Worm (Caenorhabditis elegans) whole organism, mixed stage, embryonic: ENCODE data around the gene Y12A6A.1.

ENCODE experiments used
- M03D4.4 ChIP-seq: sonication (generic microtip); optimal IDR thresholded peaks from 2 replicates; lab custom pipeline; 2017; ENCODE audit warnings: mild to moderate bottlenecking, missing genetic modification characterization, missing compliant biosample characterization
- ceh-39 ChIP-seq: fragments of 150-350 bp; optimal IDR thresholded peaks from 2 replicates; lab custom pipeline; 2014; ENCODE audit warnings: missing biosample characterization, missing genetic modification characterization
- ceh-43 ChIP-seq: fragments of 200-800 bp; sonication (Bioruptor generic); optimal IDR thresholded peaks from 2 replicates; lab custom pipeline; 2018; ENCODE audit warnings: mild to moderate bottlenecking, missing genetic modification characterization, moderate library complexity, missing compliant biosample characterization
- ceh-83 ChIP-seq: fragments of 200-800 bp; sonication (Bioruptor generic); optimal IDR thresholded peaks from 2 replicates; lab custom pipeline; 2018; ENCODE audit warnings: mild to moderate bottlenecking, missing genetic modification characterization, missing compliant biosample characterization
- ces-1 ChIP-seq: fragments of 150-350 bp; optimal IDR thresholded peaks from 2 replicates; lab custom pipeline; 2014; ENCODE audit warnings: missing biosample characterization, missing genetic modification reagents, missing genetic modification characterization
- drap-1 ChIP-seq: fragments of 200-800 bp; sonication (Bioruptor generic); optimal IDR thresholded peaks from 3 replicates; lab custom pipeline; 2018; ENCODE audit warnings: mild to moderate bottlenecking, missing genetic modification characterization, missing compliant biosample characterization
- elt-1 ChIP-seq: sonication (generic microtip); optimal IDR thresholded peaks from 2 replicates; lab custom pipeline; 2017; ENCODE audit warnings: missing genetic modification characterization, mild to moderate bottlenecking, missing compliant biosample characterization, antibody characterized with exemption, moderate library complexity, borderline replicate concordance; ENCODE audit not compliant: insufficient read depth
- elt-3 ChIP-seq: fragments of 150-350 bp; optimal IDR thresholded peaks from 2 replicates; lab custom pipeline; 2014; ENCODE audit warnings: missing biosample characterization, missing genetic modification characterization
- flh-1 ChIP-seq: fragments of 200-800 bp; sonication (Bioruptor generic); optimal IDR thresholded peaks from 2 replicates; lab custom pipeline; 2018; ENCODE audit warnings: mild to moderate bottlenecking, missing genetic modification characterization, moderate library complexity, missing compliant biosample characterization
- ham-2 ChIP-seq: fragments of 200-800 bp; sonication (Bioruptor generic); optimal IDR thresholded peaks from 2 replicates; lab custom pipeline; 2018; ENCODE audit warnings: mild to moderate bottlenecking, missing genetic modification characterization, missing compliant biosample characterization
- hlh-1 ChIP-seq: fragments of 150-350 bp; optimal IDR thresholded peaks from 2 replicates; lab custom pipeline; 2014; ENCODE audit warnings: missing biosample characterization, missing genetic modification reagents, missing genetic modification characterization
- lin-13 ChIP-seq: fragments of 150-350 bp; optimal IDR thresholded peaks from 2 replicates; lab custom pipeline; 2014; ENCODE audit warnings: missing biosample characterization, missing genetic modification characterization
- lin-32 ChIP-seq: fragments of 200-800 bp; sonication (Bioruptor generic); optimal IDR thresholded peaks from 2 replicates; lab custom pipeline; 2018; ENCODE audit warnings: mild to moderate bottlenecking, missing genetic modification characterization, missing compliant biosample characterization
- mep-1 ChIP-seq: fragments of 150-350 bp; optimal IDR thresholded peaks from 2 replicates; lab custom pipeline; 2017; ENCODE audit warnings: missing biosample characterization, missing genetic modification reagents, missing genetic modification characterization, inconsistent platforms
- mls-2 ChIP-seq: sonication (generic microtip); optimal IDR thresholded peaks from 2 replicates; lab custom pipeline; 2016; ENCODE audit warnings: mild to moderate bottlenecking, missing genetic modification characterization, moderate library complexity, missing compliant biosample characterization
- nhr-12 ChIP-seq: fragments of 150-350 bp; optimal IDR thresholded peaks from 2 replicates; lab custom pipeline; 2014; ENCODE audit warnings: missing biosample characterization, missing genetic modification characterization
- nhr-2 ChIP-seq: fragments of 150-350 bp; optimal IDR thresholded peaks from 2 replicates; lab custom pipeline; 2014; ENCODE audit warnings: missing biosample characterization, missing genetic modification characterization
- nhr-237 ChIP-seq: fragments of 150-350 bp; optimal IDR thresholded peaks from 2 replicates; lab custom pipeline; 2014; ENCODE audit warnings: missing biosample characterization, missing genetic modification characterization
- nhr-28 ChIP-seq: fragments of 150-350 bp; optimal IDR thresholded peaks from 2 replicates; lab custom pipeline; 2014; ENCODE audit warnings: missing biosample characterization, missing genetic modification characterization
- nhr-76 ChIP-seq: sonication (generic microtip); optimal IDR thresholded peaks from 2 replicates; lab custom pipeline; 2017; ENCODE audit warnings: missing biosample characterization, missing genetic modification characterization
- pha-4 ChIP-seq: fragments of 150-350 bp; optimal IDR thresholded peaks from 2 replicates; lab custom pipeline; 2018; ENCODE audit warnings: missing biosample characterization, missing genetic modification reagents, missing genetic modification characterization
- sem-2 ChIP-seq: fragments of 200-800 bp; sonication (Bioruptor generic); optimal IDR thresholded peaks from 2 replicates; lab custom pipeline; 2018; ENCODE audit warnings: mild to moderate bottlenecking, missing genetic modification characterization, missing compliant biosample characterization
- sptf-1 ChIP-seq: sonication (generic microtip); optimal IDR thresholded peaks from 2 replicates; lab custom pipeline; 2017; ENCODE audit warnings: mild to moderate bottlenecking, missing genetic modification characterization, moderate library complexity, missing compliant biosample characterization
- tbx-8 ChIP-seq: fragments of 200-800 bp; sonication (Bioruptor generic); optimal IDR thresholded peaks from 2 replicates; lab custom pipeline; 2018; ENCODE audit warnings: mild to moderate bottlenecking, missing genetic modification characterization, moderate library complexity, missing compliant biosample characterization
- unc-120 ChIP-seq: sonication (generic microtip); optimal IDR thresholded peaks from 2 replicates; lab custom pipeline; 2017; ENCODE audit warnings: missing genetic modification characterization, missing compliant biosample characterization; ENCODE audit not compliant: poor library complexity, severe bottlenecking
- unc-39 ChIP-seq: fragments of 150-350 bp; optimal IDR thresholded peaks from 2 replicates; lab custom pipeline; 2014; ENCODE audit warnings: missing biosample characterization, missing genetic modification characterization
- unc-62 ChIP-seq: fragments of 150-350 bp; optimal IDR thresholded peaks from 2 replicates; lab custom pipeline; 2014; ENCODE audit warnings: missing biosample characterization, missing genetic modification reagents, missing genetic modification characterization
- zip-8 ChIP-seq: fragments of 150-350 bp; optimal IDR thresholded peaks from 2 replicates; lab custom pipeline; 2014; ENCODE audit warnings: missing biosample characterization, missing genetic modification characterization
- ztf-11 ChIP-seq: fragments of 150-350 bp; optimal IDR thresholded peaks from 2 replicates; lab custom pipeline; 2014; ENCODE audit warnings: missing biosample characterization, missing genetic modification characterization

The Y12A6A.1 gene

ce11 chrX:13637526-13637925 lies 16.0 kb upstream of the Y12A6A.1 start:
- peak; percentile 43 for TF ChIP-seq unc-120
- no peak for TF ChIP-seq ceh-83 (GFP tag; lab: Kevin White, UChicago)
- peak; percentile 7 for TF ChIP-seq hlh-1 (tag; lab: Kevin White, UChicago)
- no peak for TF ChIP-seq unc-39 (tag; lab: Kevin White, UChicago)
- TF ChIP-seq unc-62 (GFP tag; lab: Kevin White, UChicago), result peak; percentile 45

ce11 chrX:13633876-13634479 lies 12.4 kb upstream of the Y12A6A.1 start:
- TF ChIP-seq ces-1 (peak; percentile 72), flh-1 (GFP tag; lab: Kevin White, UChicago) (no peak), zip-8 (tag; lab: Kevin White, UChicago) (peak; percentile 28), ceh-39 (tag; lab: Kevin White, UChicago) (no peak), unc-39 (tag; lab: Kevin White, UChicago) (no peak), M03D4.4 (tag; lab: Kevin White, UChicago) (no peak)

ce11 chrX:13633032-13633431 lies 11.5 kb upstream of the Y12A6A.1 start:
- TF ChIP-seq ham-2 (GFP tag; lab: Kevin White, UChicago), result no peak
- TF ChIP-seq mls-2 (tag; lab: Kevin White, UChicago), result no peak
- TF ChIP-seq elt-3 (tag; lab: Kevin White, UChicago), result no peak
- TF ChIP-seq flh-1 (GFP tag; lab: Kevin White, UChicago), result no peak
- TF ChIP-seq ceh-39 (tag; lab: Kevin White, UChicago), result no peak
- TF ChIP-seq nhr-237 (tag; lab: Kevin White, UChicago), result no peak
- TF ChIP-seq ceh-43, result no peak
- no peak for TF ChIP-seq nhr-12 (tag; lab: Kevin White, UChicago)
- no peak for TF ChIP-seq zip-8 (tag; lab: Kevin White, UChicago)
- TF ChIP-seq sem-2 (GFP tag; lab: Kevin White, UChicago), result no peak
- TF ChIP-seq hlh-1 (tag; lab: Kevin White, UChicago), result no peak
- no peak for TF ChIP-seq lin-13 (tag; lab: Kevin White, UChicago)
- TF ChIP-seq unc-39 (tag; lab: Kevin White, UChicago), result no peak
- TF ChIP-seq nhr-76 (tag; lab: Kevin White, UChicago), result no peak
- TF ChIP-seq lin-32, result no peak
- no peak for TF ChIP-seq unc-62 (GFP tag; lab: Kevin White, UChicago)
- TF ChIP-seq tbx-8 (GFP tag; lab: Kevin White, UChicago), result no peak
- no peak for TF ChIP-seq pha-4 (tag; lab: Kevin White, UChicago)
- no peak for TF ChIP-seq nhr-2 (tag; lab: Kevin White, UChicago)
- no peak for TF ChIP-seq ceh-83 (GFP tag; lab: Kevin White, UChicago)

ce11 chrX:13632245-13632644 lies 10.7 kb upstream of the Y12A6A.1 start:
- no peak for TF ChIP-seq mep-1 (tag; lab: Kevin White, UChicago)
- TF ChIP-seq mls-2 (tag; lab: Kevin White, UChicago), result no peak
- no peak for TF ChIP-seq ztf-11
- TF ChIP-seq nhr-28, result no peak
- TF ChIP-seq drap-1 (GFP tag; lab: Kevin White, UChicago), result no peak
- peak; percentile 17 for TF ChIP-seq sptf-1 (tag; lab: Kevin White, UChicago)
- peak; percentile 79 for TF ChIP-seq ces-1
- no peak for TF ChIP-seq pha-4 (tag; lab: Kevin White, UChicago)
- TF ChIP-seq, all 35 proteins: peak for 2

ce11 chrX:13631122-13631672 lies 9.7 kb upstream of the Y12A6A.1 start, which contains the start of gene nlg-1:
Gene nlg-1, minus strand, starts transcription at chrX:13631172.
- TF ChIP-seq flh-1 (GFP tag; lab: Kevin White, UChicago) (no peak), ces-1 (peak; percentile 77)

ce11 chrX:13618574-13618973 lies 3.0 kb downstream of the Y12A6A.1 start, which contains the start of gene nlp-53:
Gene nlp-53, plus strand, starts transcription at chrX:13618874.
- TF ChIP-seq mep-1 (tag; lab: Kevin White, UChicago) (no peak), ceh-39 (tag; lab: Kevin White, UChicago) (no peak), elt-1 (tag; lab: Kevin White, UChicago) (no peak), flh-1 (GFP tag; lab: Kevin White, UChicago) (no peak), nhr-12 (tag; lab: Kevin White, UChicago) (no peak), unc-120 (no peak), ceh-43 (no peak), pha-4 (tag; lab: Kevin White, UChicago) (no peak), nhr-76 (tag; lab: Kevin White, UChicago) (no peak), sptf-1 (tag; lab: Kevin White, UChicago) (no peak), M03D4.4 (tag; lab: Kevin White, UChicago) (no peak), zip-8 (tag; lab: Kevin White, UChicago) (no peak), ztf-11 (no peak), mls-2 (tag; lab: Kevin White, UChicago) (no peak)
